Fruit fly (Drosophila melanogaster): Measurements from ENCODE around the gene CG8927.
A peak's percentile ranks its signal among the peaks of the same experiment; 100 is the strongest.

The CG8927 gene

dm6 chr3R:16180476-16181070, at the start of gene CG8927:
CG8927 (plus strand) TSS chr3R:16181020.
- TF ChIP-seq danr (GFP tag; IDR thresholded peaks at IDR 0.05): no peak
- no peak for TF ChIP-seq ttk (GFP tag; IDR thresholded peaks at IDR 0.05)
- no peak for TF ChIP-seq az2 (GFP tag; optimal IDR thresholded peaks at IDR 0.05)
- TF ChIP-seq ac (GFP tag; optimal IDR thresholded peaks at IDR 0.05): no peak
- TF ChIP-seq CG2712 (tag; optimal IDR thresholded peaks at IDR 0.05): no peak
- no peak for TF ChIP-seq trem (tag; optimal IDR thresholded peaks at IDR 0.05)
- TF ChIP-seq CG2889 (GFP tag; IDR thresholded peaks at IDR 0.05): no peak
- peak; percentile 18 for TF ChIP-seq Abd-B (GFP tag; optimal IDR thresholded peaks at IDR 0.05)
- no peak for TF ChIP-seq PHDP (tag; optimal IDR thresholded peaks at IDR 0.05)
- no peak for TF ChIP-seq CG7839 (tag; optimal IDR thresholded peaks at IDR 0.05)
- no peak for TF ChIP-seq fd96Cb (tag; optimal IDR thresholded peaks at IDR 0.05)
- peak; percentile 44 for TF ChIP-seq pzg (GFP tag; optimal IDR thresholded peaks at IDR 0.05)
- TF ChIP-seq Kr (GFP tag; optimal IDR thresholded peaks at IDR 0.05): no peak
- TF ChIP-seq CG8290 (GFP tag; optimal IDR thresholded peaks at IDR 0.05): peak; percentile 62
- TF ChIP-seq CG8290 (tag; optimal IDR thresholded peaks at IDR 0.05): peak; percentile 30 to 86
- TF ChIP-seq CG7372 (GFP tag; IDR thresholded peaks at IDR 0.05): peak; percentile 92
- no peak for TF ChIP-seq CG4820 (GFP tag; optimal IDR thresholded peaks at IDR 0.05)
- no peak for TF ChIP-seq hb (GFP tag; IDR thresholded peaks at IDR 0.05; ENCODE audit: partially characterized antibody)
- no peak for TF ChIP-seq CG1024 (GFP tag; IDR thresholded peaks at IDR 0.05)
- no peak for TF ChIP-seq CG9215 (GFP tag; IDR thresholded peaks at IDR 0.05)
- peak; percentile 30 for TF ChIP-seq Lhr (GFP tag; optimal IDR thresholded peaks at IDR 0.05)
- TF ChIP-seq CG8281 (tag; optimal IDR thresholded peaks at IDR 0.05): no peak
- TF ChIP-seq CG2202 (tag; optimal IDR thresholded peaks at IDR 0.05): no peak
- TF ChIP-seq CG14667 (GFP tag; IDR thresholded peaks at IDR 0.05): no peak
- TF ChIP-seq CG12299 (tag; optimal IDR thresholded peaks at IDR 0.05): no peak
- TF ChIP-seq E2f2 (GFP tag; IDR thresholded peaks at IDR 0.05): peak; percentile 82
- TF ChIP-seq CG8388 (GFP tag; optimal IDR thresholded peaks at IDR 0.05): no peak
- no peak for TF ChIP-seq Bteb2 (GFP tag; optimal IDR thresholded peaks at IDR 0.05)
- TF ChIP-seq br (optimal IDR thresholded peaks at IDR 0.05): no peak
- TF ChIP-seq CHES-1-like (GFP tag; optimal IDR thresholded peaks at IDR 0.05): no peak
- no peak for TF ChIP-seq B-H1 (GFP tag; IDR thresholded peaks at IDR 0.05)
- no peak for TF ChIP-seq CG9727 (GFP tag; optimal IDR thresholded peaks at IDR 0.05)
- peak; percentile 80 for TF ChIP-seq CTCF (GFP tag; optimal IDR thresholded peaks at IDR 0.05)
- peak; percentile 50 for TF ChIP-seq Med (GFP tag)
- TF ChIP-seq CG13287 (GFP tag; IDR thresholded peaks at IDR 0.05; ENCODE audit: partially characterized antibody): peak; percentile 45; the same call in 1 of the 2 replicates
- peak; percentile 13 for TF ChIP-seq stwl (tag; optimal IDR thresholded peaks at IDR 0.05)
- TF ChIP-seq HmgD (GFP tag; optimal IDR thresholded peaks at IDR 0.05): no peak
- no peak for TF ChIP-seq CG15269 (tag; optimal IDR thresholded peaks at IDR 0.05)
- peak; percentile 18 for TF ChIP-seq HmgZ (tag; optimal IDR thresholded peaks at IDR 0.05)
- TF ChIP-seq CG10543 (GFP tag; optimal IDR thresholded peaks at IDR 0.05): no peak
- TF ChIP-seq ssp (GFP tag; IDR thresholded peaks at IDR 0.05): no peak
- TF ChIP-seq CG10274 (GFP tag; optimal IDR thresholded peaks at IDR 0.05): no peak
- TF ChIP-seq chinmo (GFP tag; IDR thresholded peaks at IDR 0.05; ENCODE audit: partially characterized antibody): 0 out of 4 replicates have a peak, but pooled peaks have one; percentile 27
- no peak for TF ChIP-seq dan (GFP tag; IDR thresholded peaks at IDR 0.05)
- no peak for TF ChIP-seq dpn (GFP tag; optimal IDR thresholded peaks at IDR 0.05)
- TF ChIP-seq CG8359 (GFP tag; optimal IDR thresholded peaks at IDR 0.05; ENCODE audit: borderline replicate concordance): no peak
- peak; percentile 42 for TF ChIP-seq bigmax (GFP tag; optimal IDR thresholded peaks at IDR 0.05)
- TF ChIP-seq CG6175 (GFP tag; IDR thresholded peaks at IDR 0.05): no peak
- no peak for TF ChIP-seq cas (GFP tag; IDR thresholded peaks at IDR 0.05)
- TF ChIP-seq CG14860 (GFP tag; IDR thresholded peaks at IDR 0.05; ENCODE audit: partially characterized antibody): no peak
- TF ChIP-seq phol (tag; optimal IDR thresholded peaks at IDR 0.05): no peak
